Worm (Caenorhabditis elegans): Measurements from ENCODE around the gene F38A6.4.

The F38A6.4 gene

DNA sequence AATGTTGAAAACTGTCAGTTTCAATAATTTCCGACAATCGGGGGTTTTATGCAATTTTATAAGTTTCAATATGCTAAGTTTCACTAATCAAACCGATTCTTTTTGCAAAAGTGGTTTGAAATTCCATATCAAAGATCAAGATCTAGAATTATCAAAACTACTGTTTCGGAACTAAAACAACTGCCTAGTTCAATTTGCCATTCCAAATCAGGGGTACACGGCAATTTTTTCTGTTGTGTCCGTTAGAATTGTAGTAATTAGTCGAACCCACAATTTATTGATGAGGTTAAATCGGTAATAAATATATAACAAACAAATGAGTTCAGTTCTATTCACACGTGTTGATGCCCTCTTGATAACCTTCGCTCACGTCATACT, 10.7 kb upstream of the F38A6.4 start:
- TF ChIP-seq sdc-2 (tag; optimal IDR thresholded peaks at IDR 0.05), result no peak
- TF ChIP-seq ama-1 (optimal IDR thresholded peaks at IDR 0.05), result no peak

DNA sequence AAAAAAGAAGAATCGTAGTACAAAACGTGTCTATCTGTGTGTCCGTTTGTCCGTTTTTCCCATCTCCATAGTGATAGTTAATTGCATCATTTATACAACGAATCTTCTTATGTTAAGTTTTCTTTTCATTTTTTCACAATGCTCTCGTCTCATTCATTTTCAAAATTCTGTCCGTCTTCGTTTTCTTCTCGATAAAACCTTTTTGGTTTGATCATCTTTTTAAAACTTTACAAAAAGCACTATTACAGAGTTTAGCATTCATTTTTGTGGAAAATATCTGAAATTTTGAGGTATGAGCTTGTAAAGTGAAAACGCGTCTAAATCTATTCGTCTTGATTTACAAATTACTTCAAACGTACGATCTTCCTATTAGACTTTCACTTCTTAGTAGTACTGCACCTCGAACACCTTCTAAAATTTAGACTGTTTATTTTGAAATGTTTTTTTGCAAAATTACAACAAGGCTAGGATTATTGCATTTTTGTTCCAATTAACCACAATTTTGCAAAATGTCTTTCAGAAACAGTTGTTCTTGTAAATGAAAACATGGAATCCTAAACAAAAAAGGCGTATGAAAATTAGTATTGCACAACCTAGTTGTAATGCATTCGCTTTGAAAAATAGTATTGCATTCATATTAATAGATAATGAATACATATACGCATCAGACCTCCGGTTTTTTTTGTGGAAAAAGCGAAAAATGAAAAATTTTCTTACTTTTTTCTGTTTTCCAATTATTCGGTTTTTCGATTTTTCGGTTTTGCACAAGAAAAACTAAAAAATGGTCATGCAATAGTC, 10.1 kb upstream of the F38A6.4 start:
- no peak for TF ChIP-seq ceh-19 (GFP tag; optimal IDR thresholded peaks at IDR 0.05)
- no peak for TF ChIP-seq pax-1 (tag; optimal IDR thresholded peaks at IDR 0.05)
- no peak for TF ChIP-seq rnt-1 (tag; optimal IDR thresholded peaks at IDR 0.05)
- no peak for TF ChIP-seq zip-5 (tag; optimal IDR thresholded peaks at IDR 0.05)
- TF ChIP-seq ceh-34 (tag; optimal IDR thresholded peaks at IDR 0.05), result no peak
- TF ChIP-seq C08G9.2 (tag; optimal IDR thresholded peaks at IDR 0.05), result no peak
- no peak for TF ChIP-seq ceh-45 (GFP tag; IDR thresholded peaks at IDR 0.05)

DNA sequence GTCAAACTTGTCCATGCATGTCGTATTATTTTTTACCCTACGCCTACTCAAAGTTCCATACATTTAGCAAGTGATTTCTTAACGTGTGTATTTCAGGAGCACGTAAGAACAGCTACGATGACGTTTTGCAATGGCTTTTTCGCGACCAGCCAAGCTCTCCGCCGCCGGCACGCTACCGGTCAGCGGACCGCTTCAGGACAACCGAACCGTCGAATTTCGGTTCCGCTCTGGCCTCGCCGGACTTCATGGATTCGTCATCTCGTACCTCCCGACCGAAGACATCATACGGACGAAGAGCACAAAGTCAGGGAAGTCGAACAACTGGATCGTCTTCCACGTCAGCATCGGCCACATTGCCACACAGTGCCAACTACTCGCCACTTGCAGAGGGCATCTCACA, 8.5 kb upstream of the F38A6.4 start:
- no peak for TF ChIP-seq hlh-8 (tag; optimal IDR thresholded peaks at IDR 0.05)
- TF ChIP-seq ceh-48 (tag; optimal IDR thresholded peaks at IDR 0.05), result no peak
- TF ChIP-seq nhr-232 (tag; optimal IDR thresholded peaks at IDR 0.05), result no peak
- TF ChIP-seq fkh-6 (tag; optimal IDR thresholded peaks at IDR 0.05), result no peak

DNA sequence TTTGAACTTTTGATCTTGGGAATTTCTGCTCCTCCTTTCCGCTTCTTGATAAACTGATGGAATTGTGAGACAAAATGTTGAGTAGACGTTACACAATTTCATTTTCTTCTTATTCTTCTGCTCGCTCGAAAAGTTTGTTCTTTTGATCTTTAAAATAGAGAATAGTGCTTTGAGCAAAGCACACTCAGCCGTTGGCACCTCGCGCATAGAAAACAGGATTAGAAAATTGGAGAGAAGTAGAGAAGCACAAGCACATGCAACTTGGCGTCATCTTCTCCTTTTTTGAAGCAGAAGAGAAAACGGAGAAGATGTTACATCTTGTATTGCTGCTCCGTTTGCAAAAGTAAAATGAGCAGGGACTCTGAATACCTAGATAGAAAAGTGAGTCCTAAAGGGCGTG, 7.0 kb upstream of the F38A6.4 start:
- TF ChIP-seq unc-42 (tag; optimal IDR thresholded peaks at IDR 0.05), result peak; percentile 99
- peak; percentile 53 for TF ChIP-seq ceh-31 (tag; optimal IDR thresholded peaks at IDR 0.05)
- no peak for TF ChIP-seq pax-1 (tag; optimal IDR thresholded peaks at IDR 0.05)
- TF ChIP-seq dve-1 (tag; optimal IDR thresholded peaks at IDR 0.05), result no peak
- peak; percentile 20 for TF ChIP-seq ceh-18 (tag; optimal IDR thresholded peaks at IDR 0.05)
- no peak for TF ChIP-seq hlh-30 (tag; optimal IDR thresholded peaks at IDR 0.05; ENCODE audit: insufficient read depth)
- TF ChIP-seq K02D7.2 (tag; optimal IDR thresholded peaks at IDR 0.05), result no peak
- peak; percentile 21 for TF ChIP-seq K09A11.1 (tag; optimal IDR thresholded peaks at IDR 0.05; ENCODE audit: insufficient read depth)
- TF ChIP-seq ets-4 (tag; optimal IDR thresholded peaks at IDR 0.05), result no peak
- peak; percentile 2 for TF ChIP-seq tbx-2 (tag; optimal IDR thresholded peaks at IDR 0.05)
- TF ChIP-seq nfya-1 (tag; optimal IDR thresholded peaks at IDR 0.05), result peak; percentile 48
- no peak for TF ChIP-seq T23F11.4 (GFP tag; optimal IDR thresholded peaks at IDR 0.05)
- no peak for TF ChIP-seq rnt-1 (tag; optimal IDR thresholded peaks at IDR 0.05)

DNA sequence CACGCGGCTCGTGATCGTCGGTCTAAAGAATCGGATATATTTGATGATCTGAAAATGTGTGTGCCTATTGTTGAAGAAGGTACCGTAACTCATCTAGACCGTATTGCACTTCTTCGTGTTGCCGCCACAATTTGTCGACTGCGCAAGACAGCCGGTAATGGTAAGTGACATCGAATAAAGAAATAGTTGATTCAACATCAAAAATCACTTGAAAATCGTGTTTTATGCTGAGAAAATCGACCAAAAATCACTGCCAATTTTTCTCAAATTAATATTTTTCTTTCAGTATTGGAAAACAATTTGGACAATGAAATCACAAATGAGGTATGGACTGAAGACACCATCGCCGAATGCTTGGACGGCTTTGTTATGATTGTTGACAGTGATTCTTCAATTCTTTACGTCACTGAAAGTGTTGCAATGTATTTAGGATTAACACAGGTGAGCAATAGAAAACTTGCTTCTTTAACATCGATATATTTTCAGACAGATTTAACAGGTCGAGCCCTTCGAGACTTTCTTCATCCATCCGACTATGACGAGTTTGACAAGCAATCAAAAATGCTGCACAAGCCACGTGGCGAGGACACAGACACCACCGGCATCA, 6.3 kb upstream of the F38A6.4 start:
- TF ChIP-seq npax-4 (tag; optimal IDR thresholded peaks at IDR 0.05), result no peak
- TF ChIP-seq pqm-1 (tag; optimal IDR thresholded peaks at IDR 0.05), result no peak
- TF ChIP-seq Y22D7AL.16 (tag; optimal IDR thresholded peaks at IDR 0.05), result no peak
- no peak for TF ChIP-seq fkh-10 (GFP tag; optimal IDR thresholded peaks at IDR 0.05)
- TF ChIP-seq ceh-14 (tag; optimal IDR thresholded peaks at IDR 0.05), result no peak
- TF ChIP-seq C08G9.2 (tag; optimal IDR thresholded peaks at IDR 0.05), result no peak
- no peak for TF ChIP-seq sox-2 (GFP tag; IDR thresholded peaks at IDR 0.05)
- TF ChIP-seq pros-1 (tag; optimal IDR thresholded peaks at IDR 0.05), result no peak
- TF ChIP-seq ceh-22 (tag; optimal IDR thresholded peaks at IDR 0.05), result no peak
- no peak for TF ChIP-seq sox-4 (tag; optimal IDR thresholded peaks at IDR 0.05)

DNA sequence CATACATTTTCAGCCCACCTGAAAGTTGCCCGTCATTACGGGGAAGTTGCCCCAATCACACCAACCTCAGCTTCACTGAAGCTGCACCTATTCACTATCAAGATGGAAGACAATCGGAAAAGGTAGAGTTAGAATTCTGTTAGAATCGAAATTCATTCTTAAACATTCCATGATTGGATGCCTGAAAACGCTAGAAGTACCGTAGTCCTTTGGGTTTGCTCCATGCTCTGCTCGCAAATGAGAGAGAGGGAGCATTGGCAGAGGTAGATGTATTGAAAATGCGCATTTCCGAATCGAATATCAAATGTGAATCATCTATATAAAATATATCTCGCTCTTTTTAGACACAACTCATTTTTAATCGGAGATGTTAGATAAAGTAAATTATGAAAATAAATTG, 5.2 kb upstream of the F38A6.4 start, which contains the start of gene hif-1:
Gene hif-1, plus strand, starts transcription at position 8 of the 400 bp plus-strand sequence.
- no peak for TF ChIP-seq pha-4 (tag; optimal IDR thresholded peaks at IDR 0.05)
- TF ChIP-seq sdc-2 (tag; optimal IDR thresholded peaks at IDR 0.05), result no peak
- TF ChIP-seq unc-42 (tag; optimal IDR thresholded peaks at IDR 0.05), result no peak
- TF ChIP-seq zip-5 (tag; optimal IDR thresholded peaks at IDR 0.05), result no peak
- no peak for TF ChIP-seq Y22D7AL.16 (tag; optimal IDR thresholded peaks at IDR 0.05)
- TF ChIP-seq ceh-48 (tag; optimal IDR thresholded peaks at IDR 0.05), result no peak
- TF ChIP-seq syd-9 (tag; optimal IDR thresholded peaks at IDR 0.05), result no peak
